Fruit fly (Drosophila melanogaster): Measurements from ENCODE around the gene CG7991.

dm6 chr3L:1647276-1647919 lies 27.1 kb upstream of the CG7991 start, which contains the start of the genes CG17249 and Bro:
- peak; percentile 69 for TF ChIP-seq Crg-1 (GFP tag; optimal IDR thresholded peaks at IDR 0.05)
- TF ChIP-seq CG7101 (tag; optimal IDR thresholded peaks at IDR 0.05) = peak; percentile 57
- TF ChIP-seq kay (GFP tag; ENCODE audit: borderline replicate concordance) = no peak
- TF ChIP-seq Mnt (GFP tag; optimal IDR thresholded peaks at IDR 0.05) = peak; percentile 28
- no peak for TF ChIP-seq CG7045 (GFP tag; optimal IDR thresholded peaks at IDR 0.05)
- no peak for TF ChIP-seq CG5204 (GFP tag; optimal IDR thresholded peaks at IDR 0.05)
- peak; percentile 26 for TF ChIP-seq toe (GFP tag; optimal IDR thresholded peaks at IDR 0.05)
- TF ChIP-seq ovo (GFP tag; optimal IDR thresholded peaks at IDR 0.05) = peak; percentile 34
- peak; percentile 3 for TF ChIP-seq Clk (GFP tag; optimal IDR thresholded peaks at IDR 0.05)
- no peak for TF ChIP-seq cnc (optimal IDR thresholded peaks at IDR 0.05)
- TF ChIP-seq CG14711 (tag; optimal IDR thresholded peaks at IDR 0.05) = peak; percentile 99
- TF ChIP-seq pad (GFP tag; optimal IDR thresholded peaks at IDR 0.05) = peak; percentile 38

Data from whole organism, adult.